Fruit fly (Drosophila melanogaster): Measurements from ENCODE around the gene CG34308.

DNA sequence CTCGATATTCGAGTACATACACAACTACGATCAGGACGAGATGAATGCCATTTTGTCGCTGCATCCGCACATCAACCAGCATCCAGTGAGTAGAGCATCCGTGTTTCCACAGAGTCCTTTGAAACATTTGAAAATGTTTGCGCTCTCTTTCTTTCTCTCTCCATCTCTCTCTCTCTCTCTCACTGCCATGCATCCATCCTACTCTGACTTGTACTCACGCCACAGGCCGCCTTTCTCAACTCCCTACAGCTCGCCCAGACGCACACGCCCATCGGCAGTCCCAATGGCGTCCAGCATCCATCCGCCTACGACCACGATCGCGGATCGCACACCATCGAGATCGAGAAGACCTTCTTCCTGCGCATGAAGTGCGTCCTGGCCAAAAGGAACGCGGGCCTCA is 14.5 kb upstream of the CG34308 start:
- no peak for TF ChIP-seq psq (optimal IDR thresholded peaks at IDR 0.05)
- TF ChIP-seq usp (GFP tag; optimal IDR thresholded peaks at IDR 0.05), result no peak
- no peak for TF ChIP-seq pan (optimal IDR thresholded peaks at IDR 0.05)
- TF ChIP-seq CG8478 (optimal IDR thresholded peaks at IDR 0.05), result no peak
- no peak for TF ChIP-seq EcR (GFP tag; optimal IDR thresholded peaks at IDR 0.05)
